Fruit fly (Drosophila melanogaster) whole organism, pupa: ENCODE measurements around the gene CG31609.

Experiments used
- CG10348 ChIP-seq: fragments of 200-800 bp; sonication (Bioruptor generic); IDR thresholded peaks from 2 replicates; pipeline ENCODE4 v1.3.6; 2022; ENCODE audit warnings: missing biosample characterization, missing genetic modification characterization
- CG12605 ChIP-seq: fragments of 200-800 bp; sonication (Bioruptor generic); IDR thresholded peaks from 2 replicates; pipeline ENCODE4 v1.3.6; 2022; ENCODE audit warnings: missing biosample characterization, missing genetic modification characterization
- CG13204 ChIP-seq: fragments of 200-800 bp; sonication (Bioruptor generic); optimal IDR thresholded peaks from 2 replicates; lab custom pipeline; 2018; ENCODE audit warnings: missing biosample characterization, mild to moderate bottlenecking, missing genetic modification characterization, moderate library complexity
- CG14655 ChIP-seq: fragments of 200-800 bp; sonication (Bioruptor generic); optimal IDR thresholded peaks from 3 replicates; lab custom pipeline; 2017; ENCODE audit warnings: mild to moderate bottlenecking, missing biosample characterization, missing genetic modification reagents, missing genetic modification characterization
- CG15710 ChIP-seq: fragments of 200-800 bp; sonication (Bioruptor generic); optimal IDR thresholded peaks from 2 replicates; lab custom pipeline; 2018; ENCODE audit warnings: missing biosample characterization, mild to moderate bottlenecking, missing genetic modification characterization, moderate library complexity
- CG17806 ChIP-seq: fragments of 200-800 bp; sonication (Bioruptor generic); optimal IDR thresholded peaks from 2 replicates; lab custom pipeline; 2018; ENCODE audit warnings: missing biosample characterization, mild to moderate bottlenecking, missing genetic modification characterization, moderate library complexity
- CG32121 ChIP-seq: fragments of 200-800 bp; sonication (Bioruptor generic); IDR thresholded peaks from 2 replicates; pipeline ENCODE4 v1.3.6; 2022; ENCODE audit warnings: missing biosample characterization, missing genetic modification characterization
- CG34367 ChIP-seq: fragments of 200-800 bp; sonication (Bioruptor generic); optimal IDR thresholded peaks from 2 replicates; lab custom pipeline; 2018; ENCODE audit warnings: missing biosample characterization, mild to moderate bottlenecking, missing genetic modification characterization
- CG4496 ChIP-seq: fragments of 200-800 bp; sonication (Bioruptor generic); IDR thresholded peaks from 3 replicates; pipeline ENCODE4 v1.3.6; 2022; ENCODE audit warnings: missing biosample characterization, missing genetic modification characterization
- CG8159 ChIP-seq: fragments of 200-800 bp; sonication (Bioruptor generic); optimal IDR thresholded peaks from 3 replicates; lab custom pipeline; 2018; ENCODE audit warnings: missing biosample characterization, mild to moderate bottlenecking, missing genetic modification characterization, moderate library complexity
- CG8301 ChIP-seq: fragments of 200-800 bp; sonication (Bioruptor generic); optimal IDR thresholded peaks from 2 replicates; lab custom pipeline; 2018; ENCODE audit warnings: missing biosample characterization, mild to moderate bottlenecking, missing genetic modification characterization
- CG9948 ChIP-seq: fragments of 200-800 bp; sonication (Bioruptor generic); optimal IDR thresholded peaks from 2 replicates; lab custom pipeline; 2018; ENCODE audit warnings: missing biosample characterization, mild to moderate bottlenecking, missing genetic modification characterization, moderate library complexity
- D1 ChIP-seq: fragments of 200-800 bp; sonication (Bioruptor generic); optimal IDR thresholded peaks from 2 replicates; lab custom pipeline; 2018; ENCODE audit warnings: missing biosample characterization, mild to moderate bottlenecking, missing genetic modification characterization, moderate library complexity
- EcR ChIP-seq: fragments of 200-800 bp; sonication (Bioruptor generic); optimal IDR thresholded peaks from 3 replicates; lab custom pipeline; 2019; ENCODE audit warnings: missing biosample characterization, missing genetic modification characterization, mild to moderate bottlenecking, moderate library complexity, missing genetic modification reagents
- Ets98B ChIP-seq: fragments of 200-800 bp; sonication (Bioruptor generic); IDR thresholded peaks from 2 replicates; pipeline ENCODE4 v1.3.6; 2022; ENCODE audit warnings: missing biosample characterization, missing genetic modification characterization
- Pif1A ChIP-seq: fragments of 200-800 bp; sonication (Bioruptor generic); optimal IDR thresholded peaks from 3 replicates; lab custom pipeline; 2016; ENCODE audit warnings: missing biosample characterization, missing genetic modification characterization
- Pif1B ChIP-seq: fragments of 200-800 bp; sonication (Bioruptor generic); optimal IDR thresholded peaks from 3 replicates; lab custom pipeline; 2016; ENCODE audit warnings: missing biosample characterization, missing genetic modification characterization
- Snoo ChIP-seq: fragments of 200-800 bp; sonication (Bioruptor generic); optimal IDR thresholded peaks from 3 replicates; lab custom pipeline; 2017; ENCODE audit warnings: missing biosample characterization, mild to moderate bottlenecking, missing genetic modification characterization, inconsistent platforms
- fd96Ca ChIP-seq: fragments of 200-800 bp; sonication (Bioruptor generic); IDR thresholded peaks from 3 replicates; pipeline ENCODE4 v1.3.6; 2022; ENCODE audit warnings: missing biosample characterization, missing genetic modification characterization
- gl ChIP-seq: fragments of 200-800 bp; sonication (Bioruptor generic); optimal IDR thresholded peaks from 2 replicates; lab custom pipeline; 2018; ENCODE audit warnings: missing biosample characterization, mild to moderate bottlenecking, missing genetic modification characterization
- rn ChIP-seq: fragments of 200-800 bp; sonication (Bioruptor generic); IDR thresholded peaks from 2 replicates; pipeline ENCODE4 v1.3.6; 2022; ENCODE audit warnings: missing biosample characterization, missing genetic modification characterization

Gene CG31609

dm6 chr2L:9134209-9134608 lies 36.8 kb downstream of the CG31609 start:
- TF ChIP-seq CG4496 (GFP tag; lab: Robert Waterston, UW): no peak
- TF ChIP-seq CG17806 (tag; lab: Kevin White, UChicago): no peak
- TF ChIP-seq gl (tag; lab: Kevin White, UChicago): no peak

- TF ChIP-seq D1 (tag; lab: Kevin White, UChicago): no peak
- TF ChIP-seq CG4496 (GFP tag; lab: Robert Waterston, UW): no peak
- no peak for TF ChIP-seq gl (tag; lab: Kevin White, UChicago)
- no peak for TF ChIP-seq Pif1B (GFP tag; lab: Kevin White, UChicago)
- TF ChIP-seq CG9948: no peak
- TF ChIP-seq CG32121 (GFP tag; lab: Robert Waterston, UW): peak; percentile 18; the same call in 1 of the 2 replicates
- no peak for TF ChIP-seq Snoo (tag; lab: Kevin White, UChicago)
- no peak for TF ChIP-seq rn
These were observed 37.6 kb downstream of the CG31609 start for dm6 chr2L:9134940-9135339.

- TF ChIP-seq Pif1B (GFP tag; lab: Kevin White, UChicago) (no peak), fd96Ca (0 out of 3 replicates have a peak, but pooled peaks have one; percentile 38), CG8159 (tag; lab: Kevin White, UChicago) (peak; percentile 7), Pif1A (GFP tag; lab: Kevin White, UChicago) (no peak), CG9948 (no peak), rn (no peak), CG14655 (GFP tag; lab: Kevin White, UChicago) (no peak), gl (tag; lab: Kevin White, UChicago) (peak; percentile 37), CG13204 (GFP tag; lab: Kevin White, UChicago) (no peak), CG12605 (no peak), CG34367 (no peak), Ets98B (no peak), CG32121 (GFP tag; lab: Robert Waterston, UW) (no peak), D1 (tag; lab: Kevin White, UChicago) (no peak), CG15710 (tag; lab: Kevin White, UChicago) (no peak), EcR (peak; percentile 81), CG17806 (tag; lab: Kevin White, UChicago) (no peak), CG8301 (no peak), CG4496 (GFP tag; lab: Robert Waterston, UW) (0 out of 3 replicates have a peak, but pooled peaks have one; percentile 40), CG10348 (GFP tag; lab: Robert Waterston, UW) (no peak), Snoo (tag; lab: Kevin White, UChicago) (no peak)
These were observed 39.3 kb downstream of the CG31609 start for dm6 chr2L:9136712-9137111.

dm6 chr2L:9140945-9141440 lies 43.6 kb downstream of the CG31609 start:
- no peak for TF ChIP-seq CG12605
- no peak for TF ChIP-seq Snoo (tag; lab: Kevin White, UChicago)
- TF ChIP-seq EcR: no peak
- TF ChIP-seq CG15710 (tag; lab: Kevin White, UChicago): no peak
- TF ChIP-seq fd96Ca: no peak
- TF ChIP-seq CG4496 (GFP tag; lab: Robert Waterston, UW): no peak
- no peak for TF ChIP-seq CG8159 (tag; lab: Kevin White, UChicago)
- no peak for TF ChIP-seq Pif1A (GFP tag; lab: Kevin White, UChicago)
- no peak for TF ChIP-seq CG10348 (GFP tag; lab: Robert Waterston, UW)
- TF ChIP-seq CG8301: peak; percentile 47
- no peak for TF ChIP-seq CG13204 (GFP tag; lab: Kevin White, UChicago)
- TF ChIP-seq CG9948: no peak
- TF ChIP-seq rn: no peak
- no peak for TF ChIP-seq CG17806 (tag; lab: Kevin White, UChicago)
- no peak for TF ChIP-seq gl (tag; lab: Kevin White, UChicago)
- peak; percentile 52 for TF ChIP-seq CG14655 (GFP tag; lab: Kevin White, UChicago)
- TF ChIP-seq CG34367: no peak

- TF ChIP-seq gl (tag; lab: Kevin White, UChicago): peak; percentile 1
- no peak for TF ChIP-seq CG9948
- TF ChIP-seq Snoo (tag; lab: Kevin White, UChicago): no peak
These were observed 48.4 kb downstream of the CG31609 start for dm6 chr2L:9145761-9146160.

dm6 chr2L:9146270-9146975 lies 49.1 kb downstream of the CG31609 start:
- TF ChIP-seq CG8159 (tag; lab: Kevin White, UChicago) (no peak), CG9948 (no peak), Snoo (tag; lab: Kevin White, UChicago) (no peak), Pif1B (GFP tag; lab: Kevin White, UChicago) (no peak), CG34367 (no peak), CG17806 (tag; lab: Kevin White, UChicago) (no peak), fd96Ca (no peak)
